Worm (Caenorhabditis elegans) whole organism, L1 larva: ENCODE results near the gene abch-1.

Experiments used
- Y116A8C.19 ChIP-seq: sonication (generic microtip); optimal IDR thresholded peaks from 2 replicates; lab custom pipeline; 2016; ENCODE audit warnings: missing compliant biosample characterization, missing genetic modification characterization, borderline replicate concordance
- aha-1 ChIP-seq: fragments of 150-350 bp; optimal IDR thresholded peaks from 2 replicates; lab custom pipeline; 2014; ENCODE audit warnings: missing biosample characterization, missing genetic modification characterization
- ama-1 ChIP-seq: fragments of 150-350 bp; optimal IDR thresholded peaks from 2 replicates; lab custom pipeline; 2014
- blmp-1 ChIP-seq: fragments of 150-350 bp; optimal IDR thresholded peaks from 2 replicates; lab custom pipeline; 2014; ENCODE audit warnings: missing biosample characterization, missing genetic modification characterization
- ceh-63 ChIP-seq: fragments of 200-800 bp; sonication (Bioruptor generic); optimal IDR thresholded peaks from 2 replicates; lab custom pipeline; 2018; ENCODE audit warnings: mild to moderate bottlenecking, missing genetic modification characterization, missing compliant biosample characterization
- ceh-82 ChIP-seq, 3 experiments: fragments of 150-350 bp in 1 of 3; sonication (generic microtip) in 2 of 3; optimal IDR thresholded peaks; 2 replicates each; lab custom pipeline; 2014 to 2017; ENCODE audit warnings: missing biosample characterization in 3 of 3, missing genetic modification characterization in 3 of 3
- ceh-90 ChIP-seq: sonication (generic microtip); optimal IDR thresholded peaks from 2 replicates; lab custom pipeline; 2016; ENCODE audit warnings: missing genetic modification characterization, missing compliant biosample characterization
- ces-1 ChIP-seq: fragments of 150-350 bp; optimal IDR thresholded peaks from 2 replicates; lab custom pipeline; 2014; ENCODE audit warnings: missing biosample characterization, missing genetic modification reagents, missing genetic modification characterization
- dpl-1 ChIP-seq, 3 experiments: fragments of 150-350 bp in 2 of 3; sonication (generic microtip) in 1 of 3; optimal IDR thresholded peaks; 2 replicates each; lab custom pipeline; 2014 to 2017; ENCODE audit warnings: missing biosample characterization in 3 of 3, missing genetic modification characterization in 3 of 3, missing genetic modification reagents in 3 of 3
- efl-1 ChIP-seq, 4 experiments: fragments of 150-350 bp; optimal IDR thresholded peaks in 3 of 4; peaks in 1 of 4; 1 replicate in 1 of 4; 2 replicates in 3 of 4; lab custom pipeline; 2014; ENCODE audit warnings: missing biosample characterization in 2 of 4, missing genetic modification characterization in 2 of 4, missing genetic modification reagents in 2 of 4
- efl-3 ChIP-seq: fragments of 200-800 bp; sonication (Bioruptor generic); optimal IDR thresholded peaks from 2 replicates; lab custom pipeline; 2018; ENCODE audit warnings: mild to moderate bottlenecking, missing genetic modification characterization, missing compliant biosample characterization
- elt-2 ChIP-seq: sonication (generic microtip); optimal IDR thresholded peaks from 2 replicates; lab custom pipeline; 2016; ENCODE audit warnings: missing genetic modification characterization, mild to moderate bottlenecking, inconsistent platforms, missing compliant biosample characterization, missing genetic modification reagents
- elt-3 ChIP-seq, 6 experiments: fragments of 150-350 bp in 1 of 6; sonication (generic microtip); optimal IDR thresholded peaks; 2 replicates each; lab custom pipeline; 2017 to 2018; ENCODE audit warnings: missing biosample characterization in 6 of 6, missing genetic modification characterization in 6 of 6, inconsistent platforms in 1 of 6
- fkh-10 ChIP-seq: sonication (generic microtip); optimal IDR thresholded peaks from 2 replicates; lab custom pipeline; 2017; ENCODE audit warnings: missing biosample characterization, missing genetic modification reagents, missing genetic modification characterization
- fkh-8 ChIP-seq: sonication (generic microtip); optimal IDR thresholded peaks from 2 replicates; lab custom pipeline; 2016; ENCODE audit warnings: mild to moderate bottlenecking, missing genetic modification characterization, missing compliant biosample characterization
- hlh-4 ChIP-seq: sonication (generic microtip); optimal IDR thresholded peaks from 2 replicates; lab custom pipeline; 2016; ENCODE audit warnings: mild to moderate bottlenecking, missing genetic modification characterization, missing compliant biosample characterization
- isw-1 ChIP-seq: fragments of 200-800 bp; sonication (Bioruptor generic); IDR thresholded peaks from 2 replicates; pipeline ENCODE4 v1.3.6; 2022; ENCODE audit warnings: missing genetic modification characterization, missing compliant biosample characterization
- lin-14 ChIP-seq: fragments of 200-800 bp; sonication (Bioruptor generic); optimal IDR thresholded peaks from 2 replicates; lab custom pipeline; 2018; ENCODE audit warnings: mild to moderate bottlenecking, missing genetic modification characterization, moderate library complexity, missing compliant biosample characterization
- lin-15B ChIP-seq: fragments of 150-350 bp; sonication (generic microtip); optimal IDR thresholded peaks from 3 replicates; lab custom pipeline; 2014; ENCODE audit warnings: missing biosample characterization, missing genetic modification characterization
- lin-35 ChIP-seq, 2 experiments: fragments of 150-350 bp; optimal IDR thresholded peaks; 2 replicates each; lab custom pipeline; 2014; ENCODE audit warnings: missing biosample characterization in 2 of 2, missing genetic modification characterization in 2 of 2, missing genetic modification reagents in 2 of 2
- lin-39 ChIP-seq: fragments of 150-350 bp; optimal IDR thresholded peaks from 2 replicates; lab custom pipeline; 2014; ENCODE audit warnings: missing biosample characterization, missing genetic modification reagents, missing genetic modification characterization
- mdl-1 ChIP-seq, 2 experiments: fragments of 150-350 bp; optimal IDR thresholded peaks; 2 replicates each; lab custom pipeline; 2014 to 2017; ENCODE audit warnings: missing biosample characterization in 2 of 2, missing genetic modification characterization in 2 of 2, inconsistent platforms in 1 of 2
- nhr-28 ChIP-seq: fragments of 150-350 bp; optimal IDR thresholded peaks from 2 replicates; lab custom pipeline; 2014; ENCODE audit warnings: missing biosample characterization, missing genetic modification characterization
- nhr-71 ChIP-seq: sonication (generic microtip); optimal IDR thresholded peaks from 2 replicates; lab custom pipeline; 2016; ENCODE audit warnings: mild to moderate bottlenecking, missing genetic modification characterization, moderate library complexity, missing compliant biosample characterization
- nhr-77 ChIP-seq: fragments of 150-350 bp; optimal IDR thresholded peaks from 2 replicates; lab custom pipeline; 2014; ENCODE audit warnings: missing biosample characterization, missing genetic modification characterization
- nhr-84 ChIP-seq: sonication (generic microtip); optimal IDR thresholded peaks from 2 replicates; lab custom pipeline; 2017; ENCODE audit warnings: missing biosample characterization, missing genetic modification characterization
- nhr-90 ChIP-seq: sonication (generic microtip); optimal IDR thresholded peaks from 2 replicates; lab custom pipeline; 2016; ENCODE audit warnings: mild to moderate bottlenecking, missing genetic modification characterization, missing compliant biosample characterization; ENCODE audit not compliant: poor library complexity
- pax-3 ChIP-seq: fragments of 200-800 bp; sonication (Bioruptor generic); optimal IDR thresholded peaks from 2 replicates; lab custom pipeline; 2018; ENCODE audit warnings: mild to moderate bottlenecking, missing genetic modification characterization, moderate library complexity, missing compliant biosample characterization
- rnt-1 ChIP-seq: sonication (generic microtip); optimal IDR thresholded peaks from 2 replicates; lab custom pipeline; 2016; ENCODE audit warnings: mild to moderate bottlenecking, missing genetic modification characterization, moderate library complexity, missing compliant biosample characterization
- skn-1 ChIP-seq: fragments of 150-350 bp; optimal IDR thresholded peaks from 2 replicates; lab custom pipeline; 2014; ENCODE audit warnings: missing biosample characterization, missing genetic modification characterization
- snpc-4 ChIP-seq: fragments of 150-350 bp; optimal IDR thresholded peaks from 2 replicates; lab custom pipeline; 2014; ENCODE audit warnings: missing biosample characterization, missing genetic modification characterization
- sox-4 ChIP-seq: sonication (generic microtip); optimal IDR thresholded peaks from 2 replicates; lab custom pipeline; 2016; ENCODE audit warnings: missing genetic modification characterization, missing compliant biosample characterization
- sptf-1 ChIP-seq: fragments of 150-350 bp; optimal IDR thresholded peaks from 2 replicates; lab custom pipeline; 2014; ENCODE audit warnings: missing biosample characterization, missing genetic modification characterization
- sup-37 ChIP-seq: fragments of 200-800 bp; sonication (Bioruptor generic); optimal IDR thresholded peaks from 2 replicates; lab custom pipeline; 2018; ENCODE audit warnings: mild to moderate bottlenecking, missing genetic modification characterization, missing compliant biosample characterization
- swsn-7 ChIP-seq: sonication (generic microtip); optimal IDR thresholded peaks from 2 replicates; lab custom pipeline; 2016; ENCODE audit warnings: missing genetic modification characterization, missing compliant biosample characterization
- tbx-2 ChIP-seq: sonication (generic microtip); optimal IDR thresholded peaks from 2 replicates; lab custom pipeline; 2016; ENCODE audit warnings: missing genetic modification characterization, missing compliant biosample characterization
- unc-130 ChIP-seq: fragments of 150-350 bp; optimal IDR thresholded peaks from 2 replicates; lab custom pipeline; 2017; ENCODE audit warnings: missing biosample characterization, missing genetic modification characterization, inconsistent platforms
- unc-86 ChIP-seq: sonication (generic microtip); optimal IDR thresholded peaks from 2 replicates; lab custom pipeline; 2016; ENCODE audit warnings: missing genetic modification characterization, missing compliant biosample characterization
- xbp-1 ChIP-seq: sonication (generic microtip); optimal IDR thresholded peaks from 2 replicates; lab custom pipeline; 2016; ENCODE audit warnings: missing genetic modification characterization, missing compliant biosample characterization
- zip-4 ChIP-seq: fragments of 200-800 bp; sonication (Bioruptor generic); optimal IDR thresholded peaks from 2 replicates; lab custom pipeline; 2018; ENCODE audit warnings: mild to moderate bottlenecking, missing genetic modification characterization, moderate library complexity, missing compliant biosample characterization
- ztf-11 ChIP-seq, 2 experiments: sonication (generic microtip); optimal IDR thresholded peaks; 2 replicates each; lab custom pipeline; 2016 to 2017; ENCODE audit warnings: missing genetic modification characterization in 2 of 2, missing biosample characterization in 1 of 2, missing compliant biosample characterization in 1 of 2
- ztf-4 ChIP-seq: fragments of 150-350 bp; optimal IDR thresholded peaks from 2 replicates; lab custom pipeline; 2014; ENCODE audit warnings: missing biosample characterization, missing genetic modification characterization

The abch-1 gene

ce11 chrII:6560291-6560690 is 28.9 kb upstream of the abch-1 start:
- TF ChIP-seq swsn-7 (tag; lab: Kevin White, UChicago) (no peak), nhr-84 (tag; lab: Kevin White, UChicago) (no peak), ztf-4 (tag; lab: Kevin White, UChicago) (no peak), lin-15B (tag; lab: Kevin White, UChicago) (no peak), xbp-1 (tag; lab: Kevin White, UChicago) (no peak), nhr-77 (tag; lab: Kevin White, UChicago) (no peak), pax-3 (tag; lab: Kevin White, UChicago) (no peak), snpc-4 (tag; lab: Kevin White, UChicago) (no peak), fkh-10 (GFP tag; lab: Kevin White, UChicago) (no peak), ceh-82 (tag; optimal IDR thresholded peaks at IDR 0.05; lab: Kevin White, UChicago) (no peak), elt-2 (no peak), ceh-90 (tag; lab: Kevin White, UChicago) (no peak)

ce11 chrII:6558887-6559286 is 27.5 kb upstream of the abch-1 start:
- TF ChIP-seq lin-35 (GFP tag; optimal IDR thresholded peaks at IDR 0.05; lab: Kevin White, UChicago) = peak in 1 of 2 experiments; percentile 19
- no peak for TF ChIP-seq ceh-63 (GFP tag; lab: Kevin White, UChicago)
- no peak for TF ChIP-seq zip-4 (GFP tag; lab: Kevin White, UChicago)
- peak; percentile 64 for TF ChIP-seq ama-1 (lab: Kevin White, UChicago)
- no peak for TF ChIP-seq efl-1 (optimal IDR thresholded peaks at IDR 0.05; lab: Kevin White, UChicago)
- peak in 1 of 2 experiments; percentile 14 for TF ChIP-seq efl-1 (GFP tag; optimal IDR thresholded peaks at IDR 0.05 in 1 of 2; lab: Kevin White, UChicago)

ce11 chrII:6554677-6555076 is 23.2 kb upstream of the abch-1 start, which contains the start of gene wrn-1:
TSS of gene wrn-1 (plus strand) at chrII:6554977.
- no peak for TF ChIP-seq fkh-8 (tag; lab: Kevin White, UChicago)
- TF ChIP-seq sptf-1 = no peak

ce11 chrII:6544842-6545410 is 13.5 kb upstream of the abch-1 start, which contains the start of gene lron-15:
TSS of gene lron-15 (minus strand) at chrII:6544892.
- TF ChIP-seq unc-86 (no peak), lin-14 (GFP tag; lab: Kevin White, UChicago) (peak; percentile 19)

- TF ChIP-seq ceh-82 (tag; optimal IDR thresholded peaks at IDR 0.05; lab: Kevin White, UChicago) = peak in 2 of 3 experiments; percentile 4 to 43
- no peak for TF ChIP-seq sox-4
- peak; percentile 49 for TF ChIP-seq blmp-1 (tag; lab: Kevin White, UChicago)
- no peak for TF ChIP-seq nhr-77 (tag; lab: Kevin White, UChicago)
- TF ChIP-seq hlh-4 (tag; lab: Kevin White, UChicago) = no peak
- TF ChIP-seq fkh-10 (GFP tag; lab: Kevin White, UChicago) = peak; percentile 3
- TF ChIP-seq mdl-1 (tag; optimal IDR thresholded peaks at IDR 0.05; lab: Kevin White, UChicago) = peak in 1 of 2 experiments; percentile 10
- peak; percentile 55 for TF ChIP-seq nhr-90 (tag; lab: Kevin White, UChicago)
- TF ChIP-seq unc-130 (tag; lab: Kevin White, UChicago) = peak; percentile 19
- TF ChIP-seq Y116A8C.19 (tag; lab: Kevin White, UChicago) = no peak
- no peak for TF ChIP-seq ztf-11 (tag; optimal IDR thresholded peaks at IDR 0.05; lab: Kevin White, UChicago)
- peak; percentile 81 to 92 for TF ChIP-seq efl-1 (optimal IDR thresholded peaks at IDR 0.05; lab: Kevin White, UChicago)
- peak; percentile 92 to 99 for TF ChIP-seq efl-1 (GFP tag; optimal IDR thresholded peaks at IDR 0.05 in 1 of 2; lab: Kevin White, UChicago)
- peak; percentile 59 for TF ChIP-seq skn-1
- TF ChIP-seq aha-1 (tag; lab: Kevin White, UChicago) = no peak
- TF ChIP-seq isw-1 = no peak; the same call in 1 of the 2 replicates
- TF ChIP-seq elt-3 (tag; optimal IDR thresholded peaks at IDR 0.05; lab: Kevin White, UChicago) = peak in 1 of 6 experiments; percentile 35
- peak; percentile 66 for TF ChIP-seq nhr-71 (tag; lab: Kevin White, UChicago)
- peak; percentile 56 for TF ChIP-seq xbp-1 (tag; lab: Kevin White, UChicago)
- TF ChIP-seq ces-1 (GFP tag; lab: Kevin White, UChicago) = peak; percentile 48
- no peak for TF ChIP-seq tbx-2
- peak; percentile 5 for TF ChIP-seq elt-2
- peak; percentile 83 to 93 (median 92) for TF ChIP-seq dpl-1 (GFP tag; optimal IDR thresholded peaks at IDR 0.05; lab: Kevin White, UChicago)
- TF ChIP-seq nhr-28 (tag; lab: Kevin White, UChicago) = no peak
- peak; percentile 60 for TF ChIP-seq lin-14 (GFP tag; lab: Kevin White, UChicago)
- TF ChIP-seq rnt-1 (tag; lab: Kevin White, UChicago) = peak; percentile 52
- TF ChIP-seq lin-39 (tag; lab: Kevin White, UChicago) = peak; percentile 2
- no peak for TF ChIP-seq sup-37 (GFP tag; lab: Kevin White, UChicago)
- TF ChIP-seq efl-3 = no peak
Measured at ce11 chrII:6535957-6536424, 4.6 kb upstream of the abch-1 start, which contains the start of gene utp-20. TSS of gene utp-20 (plus strand) at chrII:6536374.
